Worm (Caenorhabditis elegans): ENCODE results near the gene gcs-1.

gcs-1 gene

ce11 chrII:8992780-8993179 lies 45.3 kb downstream of the gcs-1 start, which contains the start of gene ooc-5:
Gene ooc-5 (plus strand): TSS chrII:8993160.
- no peak for TF ChIP-seq F44E2.7 (GFP tag; IDR thresholded peaks at IDR 0.05)
- no peak for TF ChIP-seq sdz-12 (GFP tag; optimal IDR thresholded peaks at IDR 0.05)
- TF ChIP-seq ceh-44 (GFP tag; IDR thresholded peaks at IDR 0.05): no peak
- peak in 1 of 2 experiments; percentile 96 for TF ChIP-seq lsy-2 (tag; optimal IDR thresholded peaks at IDR 0.05)
- TF ChIP-seq tra-1 (GFP tag; IDR thresholded peaks at IDR 0.05): no peak
- TF ChIP-seq dmd-9 (GFP tag; IDR thresholded peaks at IDR 0.05): no peak
- TF ChIP-seq nhr-28 (tag; optimal IDR thresholded peaks at IDR 0.05): no peak
- TF ChIP-seq mes-2 (tag; optimal IDR thresholded peaks at IDR 0.05; ENCODE audit: poor library complexity, severe bottlenecking): peak; percentile 8
- no peak for TF ChIP-seq dmd-8 (GFP tag; IDR thresholded peaks at IDR 0.05)
- TF ChIP-seq daf-8 (GFP tag; IDR thresholded peaks at IDR 0.05): no peak

- no peak for TF ChIP-seq aha-1 (tag)
- TF ChIP-seq spr-3 (GFP tag; optimal IDR thresholded peaks at IDR 0.05): no peak
- TF ChIP-seq lir-3 (tag; optimal IDR thresholded peaks at IDR 0.05): no peak
- TF ChIP-seq nhr-41 (GFP tag; IDR thresholded peaks at IDR 0.05): no peak
- TF ChIP-seq F49E8.2 (tag; optimal IDR thresholded peaks at IDR 0.05; ENCODE audit: borderline replicate concordance): no peak
- TF ChIP-seq dpl-1 (GFP tag; optimal IDR thresholded peaks at IDR 0.05): no peak
- TF ChIP-seq nhr-11 (tag; optimal IDR thresholded peaks at IDR 0.05): no peak
- no peak for TF ChIP-seq dmd-9 (GFP tag; IDR thresholded peaks at IDR 0.05)
- no peak for TF ChIP-seq Y48G9A.11 (GFP tag; IDR thresholded peaks at IDR 0.05)
- TF ChIP-seq mep-1 (tag; optimal IDR thresholded peaks at IDR 0.05): no peak
- TF ChIP-seq unc-130 (GFP tag; optimal IDR thresholded peaks at IDR 0.05): no peak
- TF ChIP-seq unc-39 (tag; optimal IDR thresholded peaks at IDR 0.05): no peak
- TF ChIP-seq ctbp-1 (GFP tag; IDR thresholded peaks at IDR 0.05): no peak
- no peak for TF ChIP-seq F26F4.8 (GFP tag; conservative IDR thresholded peaks at IDR 0.05)
- no peak for TF ChIP-seq T20F7.1 (GFP tag; optimal IDR thresholded peaks at IDR 0.05)
- TF ChIP-seq zag-1 (tag; optimal IDR thresholded peaks at IDR 0.05): no peak
- TF ChIP-seq rbr-2 (tag; optimal IDR thresholded peaks at IDR 0.05): no peak
- TF ChIP-seq set-16 (GFP tag; IDR thresholded peaks at IDR 0.05): no peak
- TF ChIP-seq mdt-29 (GFP tag; IDR thresholded peaks at IDR 0.05): no peak
- no peak for TF ChIP-seq vab-7 (GFP tag; IDR thresholded peaks at IDR 0.05)
- TF ChIP-seq lin-39 (tag; optimal IDR thresholded peaks at IDR 0.05): no peak
- TF ChIP-seq arid-1 (GFP tag; conservative IDR thresholded peaks at IDR 0.05): no peak
- TF ChIP-seq pqm-1 (tag; optimal IDR thresholded peaks at IDR 0.05): peak; percentile 71
- TF ChIP-seq fos-1 (tag; optimal IDR thresholded peaks at IDR 0.05): no peak
- no peak for TF ChIP-seq egl-43 (GFP tag; IDR thresholded peaks at IDR 0.05)
- no peak for TF ChIP-seq daf-16 (GFP tag; optimal IDR thresholded peaks at IDR 0.05)
- peak; percentile 54 for TF ChIP-seq daf-16 (tag; optimal IDR thresholded peaks at IDR 0.05)
- no peak for TF ChIP-seq mxl-2 (GFP tag; conservative IDR thresholded peaks at IDR 0.05)
- TF ChIP-seq php-3 (GFP tag; IDR thresholded peaks at IDR 0.05): no peak
- no peak for TF ChIP-seq lin-15B (tag; optimal IDR thresholded peaks at IDR 0.05)
- no peak for TF ChIP-seq jun-1 (tag; optimal IDR thresholded peaks at IDR 0.05)
- TF ChIP-seq gei-8 (GFP tag; optimal IDR thresholded peaks at IDR 0.05): no peak
- TF ChIP-seq lin-38 (GFP tag; IDR thresholded peaks at IDR 0.05): no peak
- no peak for TF ChIP-seq T26A8.4 (GFP tag; IDR thresholded peaks at IDR 0.05)
- TF ChIP-seq skn-1 (tag; optimal IDR thresholded peaks at IDR 0.05): no peak
- no peak for TF ChIP-seq daf-8 (GFP tag; IDR thresholded peaks at IDR 0.05)
- TF ChIP-seq snpc-1.2 (GFP tag; IDR thresholded peaks at IDR 0.05): no peak
- no peak for TF ChIP-seq zip-2 (tag; optimal IDR thresholded peaks at IDR 0.05)
- no peak for TF ChIP-seq ama-1 (optimal IDR thresholded peaks at IDR 0.05)
- TF ChIP-seq ceh-62 (tag; optimal IDR thresholded peaks at IDR 0.05): no peak
- TF ChIP-seq mxl-3 (GFP tag; optimal IDR thresholded peaks at IDR 0.05): no peak
- TF ChIP-seq ces-1 (GFP tag; optimal IDR thresholded peaks at IDR 0.05): no peak
- peak; percentile 60 for TF ChIP-seq hlh-11 (tag; optimal IDR thresholded peaks at IDR 0.05)
- no peak for TF ChIP-seq ZK546.5 (tag; optimal IDR thresholded peaks at IDR 0.05)
Measured at ce11 chrII:8991602-8992001, 46.5 kb downstream of the gcs-1 start.

Measured in whole organism, L4 larva.